Worm (Caenorhabditis elegans): ENCODE data around the gene F18E3.10.

ce11 chrV:7416569-7416968 lies 7.7 kb downstream of the F18E3.10 start:
- no peak for TF ChIP-seq W03F9.2 (tag; optimal IDR thresholded peaks at IDR 0.05)
- no peak for TF ChIP-seq dao-5 (tag; optimal IDR thresholded peaks at IDR 0.05)
- TF ChIP-seq him-1 (tag; optimal IDR thresholded peaks at IDR 0.05): no peak
